Worm (Caenorhabditis elegans): Measurements from ENCODE around the gene bus-18.
A peak's percentile ranks its signal among the peaks of the same experiment; 100 is the strongest.

Gene bus-18

ce11 chrV:11797272-11797855 is 23.8 kb downstream of the bus-18 start:
- TF ChIP-seq lin-14 (GFP tag; optimal IDR thresholded peaks at IDR 0.05) (peak; percentile 27), pax-3 (tag; optimal IDR thresholded peaks at IDR 0.05) (no peak), blmp-1 (tag; optimal IDR thresholded peaks at IDR 0.05) (peak; percentile 60), nhr-85 (tag) (peak; percentile 46), ces-1 (GFP tag; optimal IDR thresholded peaks at IDR 0.05) (no peak), nhr-20 (tag; optimal IDR thresholded peaks at IDR 0.05) (peak; percentile 46), efl-1 (optimal IDR thresholded peaks at IDR 0.05) (no peak), efl-1 (GFP tag; optimal IDR thresholded peaks at IDR 0.05 in 1 of 2) (peak in 1 of 2 experiments; percentile 93)

ce11 chrV:11798320-11798719 is 24.8 kb downstream of the bus-18 start:
- no peak for TF ChIP-seq ama-1 (optimal IDR thresholded peaks at IDR 0.05)
- peak; percentile 20 for TF ChIP-seq lir-3 (tag; optimal IDR thresholded peaks at IDR 0.05; ENCODE audit: poor library complexity)
- TF ChIP-seq mep-1 (tag; optimal IDR thresholded peaks at IDR 0.05), result no peak
- TF ChIP-seq alr-1 (tag; optimal IDR thresholded peaks at IDR 0.05; ENCODE audit: borderline replicate concordance), result no peak
- no peak for TF ChIP-seq ztf-11 (tag; optimal IDR thresholded peaks at IDR 0.05)
- TF ChIP-seq tlp-1 (tag; optimal IDR thresholded peaks at IDR 0.05), result no peak
- no peak for TF ChIP-seq pax-3 (tag; optimal IDR thresholded peaks at IDR 0.05)
- TF ChIP-seq efl-1 (optimal IDR thresholded peaks at IDR 0.05), result no peak
- peak in 1 of 2 experiments; percentile 80 for TF ChIP-seq efl-1 (GFP tag; optimal IDR thresholded peaks at IDR 0.05 in 1 of 2)
- no peak for TF ChIP-seq mef-2 (tag; optimal IDR thresholded peaks at IDR 0.05)
- TF ChIP-seq nhr-11 (tag; optimal IDR thresholded peaks at IDR 0.05), result no peak
- TF ChIP-seq nhr-20 (tag; optimal IDR thresholded peaks at IDR 0.05), result peak; percentile 67
- no peak for TF ChIP-seq dpl-1 (GFP tag; optimal IDR thresholded peaks at IDR 0.05)
- peak in 1 of 6 experiments; percentile 19 for TF ChIP-seq elt-3 (tag; optimal IDR thresholded peaks at IDR 0.05)
- TF ChIP-seq efl-3 (GFP tag; optimal IDR thresholded peaks at IDR 0.05), result no peak
- TF ChIP-seq nhr-19 (GFP tag; conservative IDR thresholded peaks at IDR 0.05), result peak; percentile 26; the same call in 1 of the 2 replicates
- no peak for TF ChIP-seq ceh-90 (tag; optimal IDR thresholded peaks at IDR 0.05)
- peak in 1 of 2 experiments; percentile 53 for TF ChIP-seq lin-35 (GFP tag; optimal IDR thresholded peaks at IDR 0.05)
- peak; percentile 73 for TF ChIP-seq nhr-71 (tag; optimal IDR thresholded peaks at IDR 0.05)
- peak; percentile 21 for TF ChIP-seq snu-23 (GFP tag; optimal IDR thresholded peaks at IDR 0.05)
- TF ChIP-seq unc-86 (tag; optimal IDR thresholded peaks at IDR 0.05), result no peak
- TF ChIP-seq fkh-4 (tag; optimal IDR thresholded peaks at IDR 0.05; ENCODE audit: borderline replicate concordance), result no peak
- TF ChIP-seq rnt-1 (tag; optimal IDR thresholded peaks at IDR 0.05), result no peak
- TF ChIP-seq lin-14 (GFP tag; optimal IDR thresholded peaks at IDR 0.05), result peak; percentile 24
- no peak for TF ChIP-seq isw-1 (GFP tag; IDR thresholded peaks at IDR 0.05)
- TF ChIP-seq ceh-88 (GFP tag; IDR thresholded peaks at IDR 0.05), result no peak
- no peak for TF ChIP-seq blmp-1 (tag; optimal IDR thresholded peaks at IDR 0.05)
- TF ChIP-seq ceh-82 (tag; optimal IDR thresholded peaks at IDR 0.05), result no peak
- TF ChIP-seq pag-3 (tag; optimal IDR thresholded peaks at IDR 0.05; ENCODE audit: borderline replicate concordance, insufficient read depth), result peak; percentile 77
- TF ChIP-seq nhr-76 (tag; optimal IDR thresholded peaks at IDR 0.05), result no peak
- peak; percentile 74 for TF ChIP-seq nhr-85 (tag)
- no peak for TF ChIP-seq unc-62 (GFP tag; optimal IDR thresholded peaks at IDR 0.05)
- no peak for TF ChIP-seq aly-2 (tag; optimal IDR thresholded peaks at IDR 0.05)
- TF ChIP-seq swsn-7 (tag; optimal IDR thresholded peaks at IDR 0.05), result no peak

- TF ChIP-seq nhr-71 (tag; optimal IDR thresholded peaks at IDR 0.05) (peak; percentile 93), fos-1 (tag; optimal IDR thresholded peaks at IDR 0.05) (no peak), pqm-1 (tag; optimal IDR thresholded peaks at IDR 0.05) (no peak), elt-2 (tag; optimal IDR thresholded peaks at IDR 0.05) (no peak), ztf-11 (tag; optimal IDR thresholded peaks at IDR 0.05) (no peak), F16B12.6 (tag; optimal IDR thresholded peaks at IDR 0.05) (no peak), aly-2 (tag; optimal IDR thresholded peaks at IDR 0.05) (no peak), tbx-2 (tag; optimal IDR thresholded peaks at IDR 0.05) (peak; percentile 78), alr-1 (tag; optimal IDR thresholded peaks at IDR 0.05; ENCODE audit: borderline replicate concordance) (no peak), zag-1 (tag; optimal IDR thresholded peaks at IDR 0.05) (no peak), nhr-20 (tag; optimal IDR thresholded peaks at IDR 0.05) (peak; percentile 94), nhr-90 (tag; optimal IDR thresholded peaks at IDR 0.05; ENCODE audit: poor library complexity) (peak; percentile 88), nhr-12 (tag; optimal IDR thresholded peaks at IDR 0.05) (no peak), unc-30 (tag; optimal IDR thresholded peaks at IDR 0.05) (no peak), lin-35 (GFP tag; optimal IDR thresholded peaks at IDR 0.05) (peak in 1 of 2 experiments; percentile 71), nhr-237 (tag; optimal IDR thresholded peaks at IDR 0.05) (no peak), hlh-17 (GFP tag; optimal IDR thresholded peaks at IDR 0.05; ENCODE audit: borderline replicate concordance) (no peak), tlp-1 (tag; optimal IDR thresholded peaks at IDR 0.05) (no peak), fkh-4 (tag; optimal IDR thresholded peaks at IDR 0.05; ENCODE audit: borderline replicate concordance) (no peak), isw-1 (GFP tag; IDR thresholded peaks at IDR 0.05) (no peak), lin-14 (GFP tag; optimal IDR thresholded peaks at IDR 0.05) (peak; percentile 89), pag-3 (tag; optimal IDR thresholded peaks at IDR 0.05; ENCODE audit: borderline replicate concordance, insufficient read depth) (no peak), pax-3 (tag; optimal IDR thresholded peaks at IDR 0.05) (no peak)
These were observed 25.8 kb downstream of the bus-18 start for ce11 chrV:11799252-11799822.

All from whole organism, L1 larva.